Fruit fly (Drosophila melanogaster): ENCODE data around the gene Es2.

Es2 gene

dm6 chrX:8444279-8444678 is 17.0 kb upstream of the Es2 start (continued):
- TF ChIP-seq CG7987 (GFP tag; optimal IDR thresholded peaks at IDR 0.05) (no peak), da (GFP tag; optimal IDR thresholded peaks at IDR 0.05) (no peak), CG11247 (GFP tag; IDR thresholded peaks at IDR 0.05) (no peak), Fer3 (tag; optimal IDR thresholded peaks at IDR 0.05) (no peak), emc (GFP tag; optimal IDR thresholded peaks at IDR 0.05) (no peak), br (optimal IDR thresholded peaks at IDR 0.05) (no peak), CG17359 (tag; optimal IDR thresholded peaks at IDR 0.05) (no peak), zfh1 (GFP tag; IDR thresholded peaks at IDR 0.05) (peak; percentile 52; the same call in 2 of the 3 replicates), CG3163 (GFP tag; optimal IDR thresholded peaks at IDR 0.05) (no peak), ro (GFP tag; IDR thresholded peaks at IDR 0.05) (no peak), CG8765 (GFP tag; IDR thresholded peaks at IDR 0.05) (peak; percentile 68), CG6689 (GFP tag; IDR thresholded peaks at IDR 0.05) (no peak), Rx (GFP tag; IDR thresholded peaks at IDR 0.05) (peak; percentile 6; the same call in 1 of the 2 replicates), ash1 (GFP tag; optimal IDR thresholded peaks at IDR 0.05) (no peak), CG12659 (GFP tag; optimal IDR thresholded peaks at IDR 0.05) (no peak), dmrt11E (tag; optimal IDR thresholded peaks at IDR 0.05) (peak; percentile 27), Aef1 (GFP tag; IDR thresholded peaks at IDR 0.05) (no peak), MBD-R2 (GFP tag; IDR thresholded peaks at IDR 0.05) (no peak), exex (tag; optimal IDR thresholded peaks at IDR 0.05) (no peak), prd (optimal IDR thresholded peaks at IDR 0.05) (no peak), prd (GFP tag; IDR thresholded peaks at IDR 0.05) (peak; percentile 63; the same call in 2 of the 3 replicates), CG15601 (tag; optimal IDR thresholded peaks at IDR 0.05) (no peak), CG9817 (tag; optimal IDR thresholded peaks at IDR 0.05) (no peak), CG1024 (GFP tag; IDR thresholded peaks at IDR 0.05) (no peak), BEAF-32 (GFP tag; optimal IDR thresholded peaks at IDR 0.05) (no peak), croc (GFP tag; conservative IDR thresholded peaks at IDR 0.05) (0 out of 3 replicates have a peak, but pooled peaks have one; percentile 14), CG31441 (GFP tag; IDR thresholded peaks at IDR 0.05) (no peak)

- TF ChIP-seq CG43689 (GFP tag; IDR thresholded peaks at IDR 0.05) (no peak), wor (GFP tag; IDR thresholded peaks at IDR 0.05) (no peak), Xbp1 (GFP tag; optimal IDR thresholded peaks at IDR 0.05) (peak; percentile 35), wdn (GFP tag; IDR thresholded peaks at IDR 0.05) (no peak), CG1602 (GFP tag; optimal IDR thresholded peaks at IDR 0.05) (peak; percentile 34), grn (GFP tag; optimal IDR thresholded peaks at IDR 0.05) (no peak), Mad (GFP tag; optimal IDR thresholded peaks at IDR 0.05) (no peak), Tbp (GFP tag; optimal IDR thresholded peaks at IDR 0.05) (no peak), zfh1 (GFP tag; IDR thresholded peaks at IDR 0.05) (no peak), maf-S (GFP tag; optimal IDR thresholded peaks at IDR 0.05) (no peak), inv (GFP tag; IDR thresholded peaks at IDR 0.05; ENCODE audit: partially characterized antibody) (no peak), hkb (optimal IDR thresholded peaks at IDR 0.05) (no peak), hkb (GFP tag; IDR thresholded peaks at IDR 0.05) (no peak), CG8359 (GFP tag; optimal IDR thresholded peaks at IDR 0.05; ENCODE audit: borderline replicate concordance) (no peak), B-H1 (GFP tag; IDR thresholded peaks at IDR 0.05) (no peak), Trl (optimal IDR thresholded peaks at IDR 0.05) (no peak), Trl (GFP tag; optimal IDR thresholded peaks at IDR 0.05) (no peak), CG10366 (GFP tag; IDR thresholded peaks at IDR 0.05) (no peak; the same call in 1 of the 2 replicates), jing (GFP tag; optimal IDR thresholded peaks at IDR 0.05) (no peak), CG17829 (tag; optimal IDR thresholded peaks at IDR 0.05) (peak; percentile 88), Fer2 (tag; optimal IDR thresholded peaks at IDR 0.05) (no peak), BEAF-32 (GFP tag; optimal IDR thresholded peaks at IDR 0.05) (peak; percentile 7), CG13775 (GFP tag; optimal IDR thresholded peaks at IDR 0.05) (peak; percentile 45), CG2116 (GFP tag; optimal IDR thresholded peaks at IDR 0.05) (peak; percentile 4), Atf6 (GFP tag; IDR thresholded peaks at IDR 0.05) (0 out of 2 replicates have a peak, but pooled peaks have one; percentile 13), NC2α (GFP tag; optimal IDR thresholded peaks at IDR 0.05) (no peak), Six4 (GFP tag; optimal IDR thresholded peaks at IDR 0.05) (peak; percentile 17), CG30431 (GFP tag; optimal IDR thresholded peaks at IDR 0.05) (no peak)
Observed at dm6 chrX:8444883-8445572, 16.3 kb upstream of the Es2 start.
